Fruit fly (Drosophila melanogaster) whole organism, wandering third instar larva: Measurements from ENCODE around the gene NT1.

Experiments
- CG32264 ChIP-seq: fragments of 200-800 bp; sonication (Bioruptor generic); optimal IDR thresholded peaks from 2 replicates; lab custom pipeline; 2016; ENCODE audit warnings: missing biosample characterization, missing genetic modification characterization
- CG9705 ChIP-seq: fragments of 200-800 bp; sonication (Bioruptor generic); optimal IDR thresholded peaks from 2 replicates; lab custom pipeline; 2018; ENCODE audit warnings: missing biosample characterization, mild to moderate bottlenecking, missing genetic modification characterization
- CrebA ChIP-seq: fragments of 200-800 bp; sonication (Bioruptor generic); optimal IDR thresholded peaks from 2 replicates; lab custom pipeline; 2016; ENCODE audit warnings: missing biosample characterization, mild to moderate bottlenecking, missing genetic modification characterization, borderline replicate concordance
- HLH106 ChIP-seq: fragments of 200-800 bp; optimal IDR thresholded peaks from 3 replicates; lab custom pipeline; 2019; ENCODE audit warnings: missing biosample characterization, mild to moderate bottlenecking, missing genetic modification characterization, moderate library complexity
- Hnf4 ChIP-seq: fragments of 200-800 bp; sonication (Bioruptor generic); optimal IDR thresholded peaks from 2 replicates; lab custom pipeline; 2016; ENCODE audit warnings: missing biosample characterization, mild to moderate bottlenecking, missing genetic modification characterization
- Hr78 ChIP-seq: fragments of >200 bp; optimal IDR thresholded peaks from 2 replicates; lab custom pipeline; 2017; ENCODE audit warnings: missing biosample characterization, missing genetic modification characterization
- Hr83 ChIP-seq: fragments of 200-300 bp; sonication (Bioruptor generic); optimal IDR thresholded peaks from 2 replicates; lab custom pipeline; 2016; ENCODE audit warnings: missing biosample characterization, mild to moderate bottlenecking, missing genetic modification characterization, moderate library complexity; ENCODE audit not compliant: poor library complexity, severe bottlenecking
- Myc ChIP-seq: fragments of >200 bp; optimal IDR thresholded peaks from 2 replicates; lab custom pipeline; 2017
- N ChIP-seq: fragments of >200 bp; optimal IDR thresholded peaks from 2 replicates; lab custom pipeline; 2018; ENCODE audit warnings: missing biosample characterization, missing external identifiers, missing genetic modification characterization
- OdsH ChIP-seq: fragments of 200-800 bp; sonication (Bioruptor generic); optimal IDR thresholded peaks from 2 replicates; lab custom pipeline; 2016; ENCODE audit warnings: missing biosample characterization, mild to moderate bottlenecking, missing genetic modification characterization
- Rel ChIP-seq, 2 experiments: fragments of 200-800 bp; sonication (Bioruptor generic) in 1 of 2; optimal IDR thresholded peaks; 2 replicates in 1 of 2; 3 replicates in 1 of 2; lab custom pipeline; 2016 to 2019; ENCODE audit warnings: mild to moderate bottlenecking in 2 of 2, missing biosample characterization in 2 of 2, missing genetic modification characterization in 2 of 2, moderate library complexity in 1 of 2
- Sp1 ChIP-seq: fragments of 200-800 bp; sonication (Bioruptor generic); optimal IDR thresholded peaks from 3 replicates; lab custom pipeline; 2019; ENCODE audit warnings: missing biosample characterization, mild to moderate bottlenecking, missing genetic modification characterization, moderate library complexity
- Vsx2 ChIP-seq: fragments of 200-300, 225-300 bp; sonication (Bioruptor generic); optimal IDR thresholded peaks from 2 replicates; lab custom pipeline; 2018; ENCODE audit warnings: missing biosample characterization, missing genetic modification characterization; ENCODE audit not compliant: partially characterized antibody
- br ChIP-seq: fragments of 200-800 bp; sonication (Bioruptor generic); optimal IDR thresholded peaks from 2 replicates; lab custom pipeline; 2016; ENCODE audit warnings: missing biosample characterization, missing genetic modification characterization
- brk ChIP-seq: fragments of 200-800 bp; sonication (Bioruptor generic); optimal IDR thresholded peaks from 2 replicates; lab custom pipeline; 2016; ENCODE audit warnings: missing biosample characterization, mild to moderate bottlenecking, missing genetic modification characterization
- dl ChIP-seq, 2 experiments: fragments of 175-275, 200-275 bp in 1 of 2; fragments of 200-275 bp in 1 of 2; sonication (Bioruptor generic); optimal IDR thresholded peaks; lab custom pipeline; 2018; ENCODE audit warnings: mild to moderate bottlenecking in 2 of 2, missing biosample characterization in 2 of 2, missing genetic modification characterization in 2 of 2, moderate library complexity in 2 of 2; ENCODE audit not compliant: partially characterized antibody in 2 of 2, insufficient read depth in 1 of 2
- dmrt93B ChIP-seq: fragments of 200-800 bp; sonication (Bioruptor generic); optimal IDR thresholded peaks from 2 replicates; lab custom pipeline; 2018; ENCODE audit warnings: missing biosample characterization, mild to moderate bottlenecking, missing genetic modification characterization
- dsf ChIP-seq: sonication (Bioruptor generic); optimal IDR thresholded peaks from 2 replicates; lab custom pipeline; 2016; ENCODE audit warnings: missing biosample characterization, missing genetic modification characterization, borderline replicate concordance
- ey ChIP-seq: fragments of 200-800 bp; sonication (Bioruptor generic); optimal IDR thresholded peaks from 2 replicates; lab custom pipeline; 2016; ENCODE audit warnings: missing biosample characterization, missing genetic modification characterization
- foxo ChIP-seq, 2 experiments: fragments of 200-800 bp; sonication (Bioruptor generic); optimal IDR thresholded peaks; 2 replicates in 1 of 2; 3 replicates in 1 of 2; lab custom pipeline; 2016 to 2017; ENCODE audit warnings: missing biosample characterization in 2 of 2, missing genetic modification characterization in 2 of 2
- fru ChIP-seq: fragments of 200-800 bp; sonication (Bioruptor generic); optimal IDR thresholded peaks from 3 replicates; lab custom pipeline; 2016; ENCODE audit warnings: missing biosample characterization, mild to moderate bottlenecking, missing genetic modification characterization
- pan ChIP-seq: fragments of >200 bp; optimal IDR thresholded peaks from 2 replicates; lab custom pipeline; 2017
- psq ChIP-seq: fragments of 200-800 bp; sonication (Bioruptor generic); optimal IDR thresholded peaks from 3 replicates; lab custom pipeline; 2017; ENCODE audit warnings: missing biosample characterization, mild to moderate bottlenecking, missing genetic modification characterization, moderate library complexity
- sv ChIP-seq: fragments of 200-800 bp; sonication (Bioruptor generic); optimal IDR thresholded peaks from 3 replicates; lab custom pipeline; 2016; ENCODE audit warnings: missing biosample characterization, missing genetic modification characterization
- tai ChIP-seq: sonication (Bioruptor generic); optimal IDR thresholded peaks from 2 replicates; lab custom pipeline; 2016; ENCODE audit warnings: missing biosample characterization, missing genetic modification characterization
- usp ChIP-seq: fragments of >200 bp; optimal IDR thresholded peaks from 2 replicates; lab custom pipeline; 2017; ENCODE audit warnings: missing biosample characterization, missing genetic modification characterization

NT1 gene

DNA sequence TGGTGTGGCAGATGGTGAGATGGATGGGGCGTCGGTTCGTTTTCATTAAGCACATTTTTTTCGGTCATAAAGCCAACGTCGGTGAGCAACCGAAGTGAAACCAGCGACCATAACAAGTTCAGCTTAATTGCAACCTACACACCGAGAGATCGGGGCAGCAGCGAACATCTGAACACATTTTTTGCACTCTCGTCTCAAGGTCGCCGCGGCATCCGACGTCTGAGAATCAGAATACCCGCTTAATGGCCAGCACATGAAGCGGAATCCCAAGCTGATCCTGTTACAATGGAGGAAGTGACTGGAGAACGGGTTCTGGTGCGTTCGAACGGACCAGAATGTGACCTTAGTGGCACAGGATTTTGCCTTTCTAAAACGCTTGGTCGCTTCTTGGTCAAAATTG is 14.6 kb downstream of the NT1 start:
- no peak for TF ChIP-seq dsf
- TF ChIP-seq brk (GFP tag; lab: Kevin White, UChicago): no peak
- no peak for TF ChIP-seq tai (GFP tag; lab: Kevin White, UChicago)
- no peak for TF ChIP-seq Rel (GFP tag; optimal IDR thresholded peaks at IDR 0.05; lab: Kevin White, UChicago)
- TF ChIP-seq Rel (tag; optimal IDR thresholded peaks at IDR 0.05; lab: Kevin White, UChicago): peak; percentile 23

dm6 chr3L:4490702-4491243 is 17.5 kb downstream of the NT1 start, which contains the start of gene CG13722:
CG13722 (minus strand) TSS chr3L:4490963.
- TF ChIP-seq Myc (lab: Kevin White, UChicago): peak; percentile 45
- TF ChIP-seq Hr78: no peak

- no peak for TF ChIP-seq Vsx2 (GFP tag; lab: Kevin White, UChicago)
- no peak for TF ChIP-seq CrebA (GFP tag; lab: Kevin White, UChicago)
- TF ChIP-seq foxo (GFP tag; optimal IDR thresholded peaks at IDR 0.05; lab: Kevin White, UChicago): no peak
- no peak for TF ChIP-seq dsf
- TF ChIP-seq ey (GFP tag; lab: Kevin White, UChicago): no peak
- no peak for TF ChIP-seq CG9705
- TF ChIP-seq fru: no peak
- no peak for TF ChIP-seq OdsH (GFP tag; lab: Kevin White, UChicago)
- no peak for TF ChIP-seq CG32264 (GFP tag; lab: Kevin White, UChicago)
- no peak for TF ChIP-seq dl (GFP tag; optimal IDR thresholded peaks at IDR 0.05; lab: Kevin White, UChicago; ENCODE audit: insufficient read depth in 1 of 2, partially characterized antibody in 2 of 2)
- no peak for TF ChIP-seq Hr83
These were observed 18.7 kb downstream of the NT1 start for dm6 chr3L:4489490-4489889.

DNA sequence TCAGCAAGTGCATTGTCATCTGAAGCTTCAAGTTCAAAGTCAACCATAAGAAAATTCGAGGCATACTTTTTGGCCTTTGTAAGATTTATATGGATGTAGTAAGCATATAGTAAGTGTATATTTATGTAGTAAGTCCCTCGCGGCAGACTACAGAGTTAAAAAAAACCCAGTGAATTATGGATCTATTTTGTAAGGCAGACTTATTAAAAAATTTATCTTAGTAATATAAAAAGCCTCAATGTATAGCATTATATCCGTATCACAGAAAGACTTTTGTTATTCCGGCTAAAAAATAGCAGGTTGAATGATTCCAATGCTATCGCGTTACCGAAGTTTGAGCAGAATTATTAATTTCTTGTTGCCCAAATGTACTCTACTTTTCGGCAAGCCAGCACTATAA is 23.6 kb downstream of the NT1 start:
- TF ChIP-seq N (GFP tag; lab: Kevin White, UChicago) (peak; percentile 27), Hr78 (no peak), Myc (lab: Kevin White, UChicago) (peak; percentile 50)
- TF ChIP-seq, all 38 proteins: peak for 2

dm6 chr3L:4482509-4482908 is 25.7 kb downstream of the NT1 start, which contains the start of gene CG11350:
CG11350 (plus strand) TSS chr3L:4482809.
- TF ChIP-seq OdsH (GFP tag; lab: Kevin White, UChicago) (no peak), br (no peak), dmrt93B (GFP tag; lab: Kevin White, UChicago) (no peak)
- TF ChIP-seq, all 38 proteins: peak for 0

- TF ChIP-seq HLH106 (tag; lab: Kevin White, UChicago) (no peak), Vsx2 (GFP tag; lab: Kevin White, UChicago) (no peak), Sp1 (GFP tag; lab: Kevin White, UChicago) (no peak), CG32264 (GFP tag; lab: Kevin White, UChicago) (no peak), CG9705 (no peak), Rel (GFP tag; optimal IDR thresholded peaks at IDR 0.05; lab: Kevin White, UChicago) (no peak), Rel (tag; optimal IDR thresholded peaks at IDR 0.05; lab: Kevin White, UChicago) (no peak), pan (lab: Kevin White, UChicago) (no peak), brk (GFP tag; lab: Kevin White, UChicago) (no peak), Myc (lab: Kevin White, UChicago) (no peak)
These were observed 27.5 kb downstream of the NT1 start for dm6 chr3L:4480764-4481163.

DNA sequence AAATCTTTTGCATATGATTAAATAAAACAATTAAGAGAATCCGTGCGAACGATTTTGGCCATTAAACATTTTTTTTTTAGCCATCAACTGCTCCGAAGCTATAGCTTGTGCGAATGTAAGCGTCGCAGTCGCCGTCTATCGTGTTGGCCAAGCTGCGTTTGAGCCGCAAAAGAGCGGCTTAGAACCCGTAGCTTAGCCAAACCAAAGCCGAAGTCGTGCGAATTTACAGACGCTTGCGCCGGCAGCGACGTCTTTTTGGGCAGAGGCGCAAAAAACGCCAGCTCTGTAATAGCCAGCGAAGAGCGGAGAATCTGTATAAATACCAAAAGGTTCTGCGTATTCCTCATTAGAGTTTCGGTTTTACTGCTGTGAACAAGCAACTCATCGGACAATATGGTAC is 28.3 kb downstream of the NT1 start, which contains the start of gene CG7465:
CG7465 (plus strand) TSS at position 346 of the 400 bp plus-strand sequence.
- TF ChIP-seq Vsx2 (GFP tag; lab: Kevin White, UChicago): no peak

DNA sequence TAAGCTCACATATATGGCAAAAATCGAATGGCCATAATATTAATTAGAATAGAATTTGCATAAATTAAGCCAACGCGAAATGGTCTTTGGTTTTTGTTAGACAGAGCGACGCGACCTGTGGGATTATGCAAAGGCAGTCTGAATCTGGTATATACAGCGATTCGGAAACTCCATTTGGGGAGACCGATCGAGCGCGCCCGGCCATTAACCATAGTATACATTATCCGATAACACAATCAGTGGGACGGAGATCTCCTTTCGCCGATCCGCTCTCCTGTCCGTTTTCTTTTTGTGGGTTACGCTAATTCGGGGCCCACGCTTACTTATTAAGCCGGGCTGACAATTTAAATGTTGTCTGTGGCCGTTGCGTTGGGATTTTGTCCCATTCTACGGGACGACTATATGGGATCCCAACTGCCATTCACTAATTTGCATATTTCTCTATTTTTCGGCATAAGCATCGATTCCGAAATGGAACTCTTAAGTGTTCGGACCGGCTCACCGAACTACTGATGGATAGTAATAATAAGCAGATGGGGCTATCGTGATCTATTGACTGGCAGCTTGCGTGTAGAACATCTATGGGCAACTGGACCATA is 30.5 kb downstream of the NT1 start:
- TF ChIP-seq ey (GFP tag; lab: Kevin White, UChicago): no peak
- no peak for TF ChIP-seq brk (GFP tag; lab: Kevin White, UChicago)
- no peak for TF ChIP-seq br
- TF ChIP-seq fru: no peak
- TF ChIP-seq usp (GFP tag; lab: Kevin White, UChicago): no peak
- no peak for TF ChIP-seq Hnf4 (GFP tag; lab: Kevin White, UChicago)
- TF ChIP-seq dsf: no peak
- TF ChIP-seq Rel (GFP tag; optimal IDR thresholded peaks at IDR 0.05; lab: Kevin White, UChicago): no peak
- no peak for TF ChIP-seq Rel (tag; optimal IDR thresholded peaks at IDR 0.05; lab: Kevin White, UChicago)
- TF ChIP-seq OdsH (GFP tag; lab: Kevin White, UChicago): no peak
- no peak for TF ChIP-seq psq (GFP tag; lab: Kevin White, UChicago)
- TF ChIP-seq sv (GFP tag; lab: Kevin White, UChicago): no peak
- no peak for TF ChIP-seq Hr83
- no peak for TF ChIP-seq Vsx2 (GFP tag; lab: Kevin White, UChicago)
- TF ChIP-seq Hr78: no peak
- TF ChIP-seq, all 38 proteins: peak for 0
